Worm (Caenorhabditis elegans) whole organism, L2 larva: ENCODE measurements around the gene lron-5.

Experiments
- C34F6.9 ChIP-seq: fragments of 150-350 bp; optimal IDR thresholded peaks from 2 replicates; lab custom pipeline; 2014; ENCODE audit warnings: missing biosample characterization, missing genetic modification characterization
- aly-2 ChIP-seq: fragments of 150-350 bp; optimal IDR thresholded peaks from 2 replicates; lab custom pipeline; 2014; ENCODE audit warnings: missing biosample characterization, missing genetic modification characterization
- ama-1 ChIP-seq: fragments of 150-350 bp; optimal IDR thresholded peaks from 2 replicates; lab custom pipeline; 2018; ENCODE audit warnings: inconsistent platforms
- crh-2 ChIP-seq: sonication (generic microtip); optimal IDR thresholded peaks from 2 replicates; lab custom pipeline; 2017; ENCODE audit warnings: missing biosample characterization, missing genetic modification characterization
- egl-27 ChIP-seq: sonication (generic microtip); optimal IDR thresholded peaks from 3 replicates; lab custom pipeline; 2017; ENCODE audit warnings: missing biosample characterization, missing genetic modification reagents, missing genetic modification characterization
- nhr-25 ChIP-seq: fragments of 150-350 bp; sonication (generic microtip); optimal IDR thresholded peaks from 3 replicates; lab custom pipeline; 2014; ENCODE audit warnings: missing biosample characterization, missing genetic modification characterization
- ztf-4 ChIP-seq: fragments of 150-350 bp; optimal IDR thresholded peaks from 2 replicates; lab custom pipeline; 2014; ENCODE audit warnings: missing biosample characterization, missing genetic modification characterization

- no peak for TF ChIP-seq ama-1 (lab: Kevin White, UChicago)
- TF ChIP-seq egl-27 (tag; lab: Kevin White, UChicago) = no peak
- TF ChIP-seq ztf-4 (tag; lab: Kevin White, UChicago) = no peak
- TF ChIP-seq nhr-25 (tag; lab: Kevin White, UChicago) = no peak
- TF ChIP-seq crh-2 = no peak
- no peak for TF ChIP-seq C34F6.9 (tag; lab: Kevin White, UChicago)
- no peak for TF ChIP-seq aly-2
Measured at ce11 chrIII:4594324-4594723, 28.5 kb upstream of the lron-5 start, which contains the start of gene apc-11.
